Worm (Caenorhabditis elegans): ENCODE data around the gene ech-9.

ech-9 gene

DNA sequence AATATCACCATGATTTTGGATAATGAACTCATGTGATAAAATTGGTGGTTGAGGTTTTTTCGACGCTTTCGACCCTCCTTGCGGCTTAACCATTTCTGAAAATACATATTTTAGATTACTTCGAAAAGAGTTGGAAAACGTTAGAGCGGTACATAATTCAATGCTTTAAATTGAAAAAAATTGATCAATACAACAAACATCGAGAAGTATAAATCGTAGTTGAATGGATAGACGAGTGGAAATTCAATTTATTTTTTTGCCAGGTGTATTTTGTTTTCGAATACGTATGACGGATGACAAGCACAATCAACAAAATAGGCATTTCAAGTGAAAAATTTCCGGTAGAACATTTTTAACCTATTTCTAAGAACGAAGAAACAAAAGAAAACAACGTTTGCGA is 13.9 kb downstream of the ech-9 start, which contains the start of gene tram-1:
Gene tram-1, minus strand, starts transcription at position 101 of the 400 bp plus-strand sequence.
- TF ChIP-seq T22C8.4 (GFP tag; IDR thresholded peaks at IDR 0.05) (no peak), tab-1 (GFP tag; IDR thresholded peaks at IDR 0.05) (no peak), med-1 (GFP tag; optimal IDR thresholded peaks at IDR 0.05; ENCODE audit: insufficient read depth) (no peak), flt-1 (GFP tag; IDR thresholded peaks at IDR 0.05) (no peak)

DNA sequence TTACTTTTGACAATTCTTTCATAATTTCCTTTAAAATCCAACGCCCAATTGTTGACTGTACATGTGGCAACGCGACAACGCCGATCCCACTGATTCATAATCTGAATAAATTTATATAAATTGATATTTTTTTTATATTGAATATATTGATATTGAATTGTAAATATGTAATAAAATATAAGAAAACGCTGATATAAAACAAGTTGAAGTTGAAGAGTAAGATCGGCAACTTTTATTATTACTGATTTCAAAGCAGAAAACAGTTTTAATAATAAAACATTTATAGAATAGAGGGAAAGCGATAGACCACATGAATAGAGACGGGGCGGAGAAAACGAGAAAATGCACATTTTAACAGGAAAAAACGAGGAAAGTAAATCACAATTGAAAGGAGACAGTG is 15.9 kb downstream of the ech-9 start, which contains the start of gene qns-1:
Gene qns-1, minus strand, starts transcription at position 101 of the 400 bp plus-strand sequence.
- TF ChIP-seq T22C8.4 (GFP tag; IDR thresholded peaks at IDR 0.05) (no peak), ztf-29 (GFP tag; IDR thresholded peaks at IDR 0.05) (no peak), med-1 (GFP tag; optimal IDR thresholded peaks at IDR 0.05; ENCODE audit: insufficient read depth) (no peak), cog-1 (tag; optimal IDR thresholded peaks at IDR 0.05) (no peak), tab-1 (GFP tag; IDR thresholded peaks at IDR 0.05) (no peak), flt-1 (GFP tag; IDR thresholded peaks at IDR 0.05) (no peak), ref-1 (GFP tag; conservative IDR thresholded peaks at IDR 0.05) (no peak), klf-2 (GFP tag; conservative IDR thresholded peaks at IDR 0.05) (no peak), ztf-23 (GFP tag; IDR thresholded peaks at IDR 0.05) (no peak)

DNA sequence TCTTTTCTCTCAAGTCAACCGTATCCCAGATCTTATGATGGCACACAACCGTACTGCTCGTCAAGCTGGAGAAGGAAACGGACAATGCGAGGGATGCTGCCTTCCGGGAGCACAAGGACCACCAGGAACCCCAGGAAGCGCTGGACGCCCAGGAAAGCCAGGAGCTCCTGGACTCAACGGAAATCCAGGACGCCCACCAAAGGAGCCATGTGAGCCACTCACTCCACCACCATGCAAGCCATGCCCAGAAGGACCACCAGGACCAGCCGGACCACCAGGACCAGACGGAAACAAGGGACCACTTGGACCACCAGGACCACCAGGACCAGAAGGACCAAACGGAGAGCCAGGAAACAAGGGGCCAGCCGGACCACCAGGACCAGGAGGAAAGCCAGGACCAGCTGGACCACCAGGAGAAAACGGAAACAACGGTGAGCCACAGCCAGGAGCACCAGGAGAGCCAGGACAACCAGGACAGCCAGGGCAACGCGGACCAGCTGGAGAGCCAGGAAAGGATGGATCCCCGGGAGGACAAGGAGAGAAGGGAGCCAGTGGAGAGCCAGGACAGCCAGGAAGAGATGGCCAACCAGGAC is 18.3 kb downstream of the ech-9 start:
- no peak for TF ChIP-seq klf-2 (GFP tag; conservative IDR thresholded peaks at IDR 0.05)
- TF ChIP-seq ztf-23 (GFP tag; IDR thresholded peaks at IDR 0.05), result no peak
- TF ChIP-seq med-1 (GFP tag; optimal IDR thresholded peaks at IDR 0.05; ENCODE audit: insufficient read depth), result no peak
- no peak for TF ChIP-seq ztf-29 (GFP tag; IDR thresholded peaks at IDR 0.05)
- no peak for TF ChIP-seq flt-1 (GFP tag; IDR thresholded peaks at IDR 0.05)
- no peak for TF ChIP-seq ref-1 (GFP tag; conservative IDR thresholded peaks at IDR 0.05)
- TF ChIP-seq T22C8.4 (GFP tag; IDR thresholded peaks at IDR 0.05), result no peak
- TF ChIP-seq cog-1 (tag; optimal IDR thresholded peaks at IDR 0.05), result no peak
- no peak for TF ChIP-seq tab-1 (GFP tag; IDR thresholded peaks at IDR 0.05)

DNA sequence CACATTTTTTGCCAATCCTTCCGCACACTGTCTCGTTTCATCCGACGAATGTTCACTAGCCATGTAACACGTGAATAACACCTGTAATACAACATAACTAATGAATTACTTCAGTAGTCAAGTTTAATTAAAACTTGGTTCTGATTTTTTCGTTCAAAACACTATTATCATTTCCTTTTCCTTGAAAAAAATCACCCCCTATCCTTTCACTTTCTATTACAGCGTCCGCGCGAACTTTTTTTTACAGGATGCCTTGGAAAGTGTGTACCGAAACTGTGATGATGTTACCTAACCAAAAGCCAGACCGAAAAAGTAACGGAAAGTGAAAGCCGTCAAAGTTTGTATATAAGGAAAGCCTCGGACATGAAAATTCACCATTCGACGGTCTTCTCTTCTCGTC is 19.1 kb downstream of the ech-9 start, which contains the start of gene col-124:
Gene col-124, plus strand, starts transcription at position 374 of the 400 bp plus-strand sequence.
- no peak for TF ChIP-seq ztf-23 (GFP tag; IDR thresholded peaks at IDR 0.05)
- no peak for TF ChIP-seq klf-2 (GFP tag; conservative IDR thresholded peaks at IDR 0.05)
- no peak for TF ChIP-seq flt-1 (GFP tag; IDR thresholded peaks at IDR 0.05)
- TF ChIP-seq tab-1 (GFP tag; IDR thresholded peaks at IDR 0.05), result no peak
- TF ChIP-seq med-1 (GFP tag; optimal IDR thresholded peaks at IDR 0.05; ENCODE audit: insufficient read depth), result no peak
- no peak for TF ChIP-seq cog-1 (tag; optimal IDR thresholded peaks at IDR 0.05)
- no peak for TF ChIP-seq T22C8.4 (GFP tag; IDR thresholded peaks at IDR 0.05)
- no peak for TF ChIP-seq ztf-29 (GFP tag; IDR thresholded peaks at IDR 0.05)
- TF ChIP-seq ref-1 (GFP tag; conservative IDR thresholded peaks at IDR 0.05), result no peak

DNA sequence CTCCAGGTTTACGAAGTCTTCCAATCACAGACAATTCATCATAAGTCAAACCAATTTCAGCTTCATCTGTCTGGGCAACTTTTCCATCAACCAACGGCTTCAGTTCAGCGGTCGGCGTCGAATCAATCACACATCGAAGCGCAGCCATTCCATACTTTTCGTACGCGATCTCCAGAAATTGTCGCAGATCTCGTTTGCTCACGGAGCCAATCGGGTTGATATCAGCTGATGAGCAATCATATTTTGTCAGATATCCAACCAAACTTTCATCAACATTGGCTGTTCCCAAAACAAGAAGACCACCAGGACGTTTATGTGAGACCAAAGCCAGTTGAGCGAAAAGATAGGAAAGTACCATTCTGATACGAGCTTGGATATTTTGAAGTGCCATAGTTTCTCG is 19.7 kb downstream of the ech-9 start:
- TF ChIP-seq ztf-23 (GFP tag; IDR thresholded peaks at IDR 0.05) (no peak), klf-2 (GFP tag; conservative IDR thresholded peaks at IDR 0.05) (no peak), cog-1 (tag; optimal IDR thresholded peaks at IDR 0.05) (no peak)

DNA sequence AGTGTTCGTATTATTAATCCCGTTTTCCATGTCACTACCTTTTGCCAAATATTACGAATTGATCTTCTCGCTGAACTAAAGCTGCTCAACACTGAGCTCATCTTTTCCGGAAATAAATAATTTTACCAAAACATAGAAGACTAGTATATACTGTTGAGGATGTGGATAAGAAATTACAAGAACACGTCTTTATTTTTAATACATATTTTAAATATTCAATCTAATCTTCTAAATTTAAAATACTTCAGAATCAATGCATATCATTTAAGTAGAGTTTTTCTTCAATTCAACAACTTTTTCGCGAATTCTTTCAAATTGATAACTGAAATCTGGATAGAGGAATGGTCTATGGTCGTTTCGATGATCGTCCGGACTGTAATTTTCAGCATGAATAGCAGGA is 20.3 kb downstream of the ech-9 start, which contains the start of gene abt-1:
Gene abt-1, minus strand, starts transcription at position 101 of the 400 bp plus-strand sequence.
- no peak for TF ChIP-seq klf-2 (GFP tag; conservative IDR thresholded peaks at IDR 0.05)
- no peak for TF ChIP-seq cog-1 (tag; optimal IDR thresholded peaks at IDR 0.05)
- TF ChIP-seq tab-1 (GFP tag; IDR thresholded peaks at IDR 0.05), result no peak

DNA sequence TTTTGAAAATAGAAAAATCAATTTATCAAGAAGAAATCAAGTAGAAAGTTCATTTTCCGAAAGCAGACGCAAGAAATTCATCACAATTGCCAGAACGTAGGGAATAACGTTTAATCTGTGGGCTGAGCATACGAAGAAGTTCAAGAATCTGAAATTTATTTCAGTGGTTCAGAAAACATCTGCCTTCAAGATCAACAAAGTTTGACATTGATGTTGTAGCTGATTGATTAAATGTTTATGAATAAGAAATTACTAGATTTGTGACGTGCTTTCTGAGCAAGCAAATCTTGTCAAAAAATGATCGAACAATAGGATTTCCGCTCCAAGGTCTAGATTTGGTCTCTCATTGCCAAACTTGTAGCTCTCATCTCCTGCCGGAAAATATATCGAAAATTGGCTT is 28.9 kb downstream of the ech-9 start, which contains the start of gene K04D7.6:
Gene K04D7.6, minus strand, starts transcription at position 101 of the 400 bp plus-strand sequence.
- TF ChIP-seq ref-1 (GFP tag; conservative IDR thresholded peaks at IDR 0.05), result no peak
- no peak for TF ChIP-seq ztf-23 (GFP tag; IDR thresholded peaks at IDR 0.05)
- TF ChIP-seq klf-2 (GFP tag; conservative IDR thresholded peaks at IDR 0.05), result no peak
- no peak for TF ChIP-seq tab-1 (GFP tag; IDR thresholded peaks at IDR 0.05)
- no peak for TF ChIP-seq flt-1 (GFP tag; IDR thresholded peaks at IDR 0.05)
- no peak for TF ChIP-seq cog-1 (tag; optimal IDR thresholded peaks at IDR 0.05)
- TF ChIP-seq T22C8.4 (GFP tag; IDR thresholded peaks at IDR 0.05), result no peak
- no peak for TF ChIP-seq med-1 (GFP tag; optimal IDR thresholded peaks at IDR 0.05; ENCODE audit: insufficient read depth)
- no peak for TF ChIP-seq ztf-29 (GFP tag; IDR thresholded peaks at IDR 0.05)

DNA sequence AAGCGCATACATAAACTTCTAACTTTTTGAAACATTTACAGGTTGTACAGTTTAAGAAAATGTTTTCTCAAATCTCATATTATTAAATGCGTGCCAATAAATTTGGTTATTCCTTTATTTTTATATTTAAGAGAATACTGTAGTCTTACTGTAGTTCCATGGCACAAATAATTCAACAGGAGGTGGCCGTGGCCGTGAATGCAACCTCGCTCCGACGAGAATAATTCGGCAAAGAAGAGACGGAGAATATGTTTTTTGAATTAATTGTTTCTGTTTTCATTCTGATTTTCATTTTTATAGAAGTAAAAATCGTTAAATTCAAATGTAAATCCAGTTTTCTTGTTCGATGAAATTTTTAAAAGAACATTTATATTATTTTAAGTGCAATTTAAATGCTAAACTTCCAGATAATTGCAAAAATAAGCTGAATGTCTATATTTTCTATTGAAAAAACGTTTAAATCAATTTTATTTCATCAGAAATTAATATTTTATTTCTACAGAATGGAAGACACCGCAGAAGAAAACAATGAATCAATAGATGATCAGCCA is 37.7 kb downstream of the ech-9 start, which contains the start of gene gon-4:
Gene gon-4, plus strand, starts transcription at position 501 of the 551 bp plus-strand sequence.
- no peak for TF ChIP-seq tab-1 (GFP tag; IDR thresholded peaks at IDR 0.05)
- no peak for TF ChIP-seq flt-1 (GFP tag; IDR thresholded peaks at IDR 0.05)
- no peak for TF ChIP-seq ref-1 (GFP tag; conservative IDR thresholded peaks at IDR 0.05)
- TF ChIP-seq klf-2 (GFP tag; conservative IDR thresholded peaks at IDR 0.05), result no peak
- no peak for TF ChIP-seq T22C8.4 (GFP tag; IDR thresholded peaks at IDR 0.05)
- TF ChIP-seq ztf-23 (GFP tag; IDR thresholded peaks at IDR 0.05), result no peak
- TF ChIP-seq ztf-29 (GFP tag; IDR thresholded peaks at IDR 0.05), result no peak
- no peak for TF ChIP-seq cog-1 (tag; optimal IDR thresholded peaks at IDR 0.05)
- TF ChIP-seq med-1 (GFP tag; optimal IDR thresholded peaks at IDR 0.05; ENCODE audit: insufficient read depth), result no peak

DNA sequence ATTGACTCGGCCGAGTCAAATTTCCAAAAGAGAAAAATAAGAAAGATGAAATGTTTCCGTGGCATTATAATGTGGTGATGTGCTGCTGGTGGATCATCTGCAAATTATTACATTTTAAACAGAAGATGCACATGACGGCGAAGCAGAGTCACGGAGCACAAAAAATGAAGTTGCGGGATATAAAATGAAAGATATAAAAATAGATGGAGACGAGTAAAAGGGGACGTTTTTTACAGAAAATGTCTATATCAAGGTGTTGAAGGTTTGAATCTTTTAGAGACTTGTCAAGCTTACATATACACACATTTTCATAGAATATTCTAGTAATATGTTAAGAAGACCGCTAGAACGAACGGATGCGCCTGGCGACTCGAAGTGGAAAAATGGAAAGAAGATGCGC is 40.8 kb downstream of the ech-9 start, which contains the start of gene ptrg-1:
Gene ptrg-1, minus strand, starts transcription at position 101 of the 400 bp plus-strand sequence.
- TF ChIP-seq tab-1 (GFP tag; IDR thresholded peaks at IDR 0.05) (no peak), ref-1 (GFP tag; conservative IDR thresholded peaks at IDR 0.05) (no peak), T22C8.4 (GFP tag; IDR thresholded peaks at IDR 0.05) (no peak), cog-1 (tag; optimal IDR thresholded peaks at IDR 0.05) (no peak)

DNA sequence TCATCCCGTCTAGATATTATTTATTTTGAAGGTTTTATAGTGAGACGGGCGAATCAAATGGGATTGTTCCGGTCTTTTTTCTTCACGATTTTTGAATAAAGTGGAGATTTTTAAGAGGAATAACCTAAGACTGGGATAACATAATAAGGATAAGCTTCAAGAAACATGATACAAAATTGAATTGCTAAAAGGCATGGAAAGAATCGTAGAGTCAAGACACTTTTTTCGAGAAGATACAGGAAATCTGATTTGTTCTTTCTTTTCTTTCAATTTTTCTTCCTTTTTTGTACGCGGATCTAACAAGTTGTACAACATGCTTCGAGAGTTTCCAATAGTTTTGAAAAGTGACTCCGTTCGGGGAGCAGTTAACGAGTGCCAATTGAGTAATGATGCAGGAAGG is 43.6 kb downstream of the ech-9 start:
- TF ChIP-seq ztf-23 (GFP tag; IDR thresholded peaks at IDR 0.05) (no peak), tab-1 (GFP tag; IDR thresholded peaks at IDR 0.05) (no peak), cog-1 (tag; optimal IDR thresholded peaks at IDR 0.05) (no peak), med-1 (GFP tag; optimal IDR thresholded peaks at IDR 0.05; ENCODE audit: insufficient read depth) (no peak), flt-1 (GFP tag; IDR thresholded peaks at IDR 0.05) (no peak), ztf-29 (GFP tag; IDR thresholded peaks at IDR 0.05) (no peak), klf-2 (GFP tag; conservative IDR thresholded peaks at IDR 0.05) (no peak), ref-1 (GFP tag; conservative IDR thresholded peaks at IDR 0.05) (no peak), T22C8.4 (GFP tag; IDR thresholded peaks at IDR 0.05) (no peak)
